Worm (Caenorhabditis elegans): ENCODE measurements around the gene dct-11.

ce11 chrX:5798690-5799089 is 40.9 kb downstream of the dct-11 start, which contains the start of gene F46G11.4:
- TF ChIP-seq lir-3 (tag; optimal IDR thresholded peaks at IDR 0.05) (no peak), hlh-30 (tag; optimal IDR thresholded peaks at IDR 0.05; ENCODE audit: insufficient read depth) (no peak), lsy-2 (tag; optimal IDR thresholded peaks at IDR 0.05) (no peak), pha-4 (GFP tag; IDR thresholded peaks at IDR 0.05) (no peak), pha-4 (tag; optimal IDR thresholded peaks at IDR 0.05) (no peak), aly-2 (tag; optimal IDR thresholded peaks at IDR 0.05) (no peak), nhr-237 (tag; optimal IDR thresholded peaks at IDR 0.05) (no peak)

All from whole organism, L4 larva.